Worm (Caenorhabditis elegans) whole organism, early embryonic: Measurements from ENCODE around the gene pqn-54.

Experiments used
- B0310.2 ChIP-seq: sonication (generic microtip); optimal IDR thresholded peaks from 2 replicates; lab custom pipeline; 2016; ENCODE audit warnings: mild to moderate bottlenecking, missing genetic modification characterization, missing compliant biosample characterization
- F13C5.2 ChIP-seq: sonication (generic microtip); optimal IDR thresholded peaks from 2 replicates; lab custom pipeline; 2017; ENCODE audit warnings: mild to moderate bottlenecking, missing genetic modification characterization, inconsistent platforms, missing compliant biosample characterization
- aly-1 ChIP-seq: sonication (generic microtip); optimal IDR thresholded peaks from 2 replicates; lab custom pipeline; 2016; ENCODE audit warnings: missing genetic modification characterization, missing compliant biosample characterization
- ama-1 ChIP-seq: fragments of 150-350 bp; optimal IDR thresholded peaks from 2 replicates; lab custom pipeline; 2014
- ceh-13 ChIP-seq: fragments of 200-800 bp; sonication (Bioruptor generic); optimal IDR thresholded peaks from 2 replicates; lab custom pipeline; 2018; ENCODE audit warnings: mild to moderate bottlenecking, missing genetic modification characterization, missing compliant biosample characterization
- ceh-36 ChIP-seq: sonication (generic microtip); optimal IDR thresholded peaks from 2 replicates; lab custom pipeline; 2016; ENCODE audit warnings: missing genetic modification characterization, inconsistent platforms, missing compliant biosample characterization
- ets-7 ChIP-seq: sonication (generic microtip); optimal IDR thresholded peaks from 2 replicates; lab custom pipeline; 2016; ENCODE audit warnings: missing genotype, missing genetic modification characterization, missing compliant biosample characterization
- flt-1 ChIP-seq: fragments of 200-800 bp; sonication (Bioruptor generic); IDR thresholded peaks from 2 replicates; pipeline ENCODE4 v1.3.6; 2022; ENCODE audit warnings: missing genetic modification characterization, missing compliant biosample characterization
- hmbx-1 ChIP-seq: sonication (generic microtip); optimal IDR thresholded peaks from 2 replicates; lab custom pipeline; 2016; ENCODE audit warnings: mild to moderate bottlenecking, missing genetic modification characterization, missing compliant biosample characterization
- hmg-4 ChIP-seq: fragments of 200-800 bp; sonication (Bioruptor generic); optimal IDR thresholded peaks from 2 replicates; lab custom pipeline; 2018; ENCODE audit warnings: mild to moderate bottlenecking, missing genetic modification characterization, missing compliant biosample characterization
- hnd-1 ChIP-seq: sonication (generic microtip); optimal IDR thresholded peaks from 2 replicates; lab custom pipeline; 2016; ENCODE audit warnings: missing genetic modification characterization, missing compliant biosample characterization
- pes-1 ChIP-seq: fragments of 200-800 bp; sonication (Bioruptor generic); IDR thresholded peaks from 2 replicates; pipeline ENCODE4 v1.3.6; 2022; ENCODE audit warnings: missing genetic modification reagents, missing genetic modification characterization, missing compliant biosample characterization
- scrt-1 ChIP-seq: fragments of 200-800 bp; sonication (Bioruptor generic); IDR thresholded peaks from 2 replicates; pipeline ENCODE4 v1.3.6; 2022; ENCODE audit warnings: missing genetic modification characterization, missing compliant biosample characterization
- sea-1 ChIP-seq: fragments of 200-800 bp; sonication (Bioruptor generic); conservative IDR thresholded peaks from 2 replicates; pipeline ENCODE4 v1.3.6; 2022; ENCODE audit warnings: missing genetic modification characterization, missing compliant biosample characterization
- tbx-11 ChIP-seq: fragments of 200-800 bp; sonication (Bioruptor generic); IDR thresholded peaks from 2 replicates; pipeline ENCODE4 v1.3.6; 2022; ENCODE audit warnings: missing genetic modification characterization, missing compliant biosample characterization
- tbx-37 ChIP-seq: fragments of 200-800 bp; sonication (Bioruptor generic); conservative IDR thresholded peaks from 2 replicates; pipeline ENCODE4 v1.3.6; 2022; ENCODE audit warnings: missing genetic modification reagents, missing genetic modification characterization, missing compliant biosample characterization
- tra-4 ChIP-seq: sonication (generic microtip); optimal IDR thresholded peaks from 2 replicates; lab custom pipeline; 2017; ENCODE audit warnings: missing genetic modification characterization, missing compliant biosample characterization

pqn-54 gene

ce11 chrV:1447079-1447478 lies 17.7 kb upstream of the pqn-54 start, which contains the start of gene cnc-4:
cnc-4 (plus strand) TSS chrV:1447195.
- TF ChIP-seq hmbx-1 (tag; lab: Kevin White, UChicago) (no peak), F13C5.2 (tag; lab: Kevin White, UChicago) (no peak), tbx-11 (no peak), pes-1 (GFP tag; lab: Robert Waterston, UW) (no peak), sea-1 (no peak), scrt-1 (no peak), ceh-36 (tag; lab: Kevin White, UChicago) (no peak), flt-1 (no peak), aly-1 (tag; lab: Kevin White, UChicago) (no peak), B0310.2 (tag; lab: Kevin White, UChicago) (no peak), hnd-1 (tag; lab: Kevin White, UChicago) (no peak), ets-7 (tag; lab: Kevin White, UChicago) (no peak), ama-1 (no peak), tra-4 (no peak), hmg-4 (GFP tag; lab: Kevin White, UChicago) (no peak), ceh-13 (GFP tag; lab: Kevin White, UChicago) (no peak), tbx-37 (no peak)

- TF ChIP-seq ets-7 (tag; lab: Kevin White, UChicago) (no peak), F13C5.2 (tag; lab: Kevin White, UChicago) (no peak), scrt-1 (no peak), ama-1 (no peak)
Measured at ce11 chrV:1447724-1448123, 17.1 kb upstream of the pqn-54 start, which contains the start of gene cnc-3. cnc-3 (plus strand) TSS chrV:1448004.

- TF ChIP-seq ceh-36 (tag; lab: Kevin White, UChicago): no peak
Measured at ce11 chrV:1450160-1450559, 14.6 kb upstream of the pqn-54 start, which contains the start of gene cnc-2. cnc-2 (minus strand) TSS chrV:1450183.

- TF ChIP-seq tbx-11 (no peak), F13C5.2 (tag; lab: Kevin White, UChicago) (no peak), ets-7 (tag; lab: Kevin White, UChicago) (no peak), B0310.2 (tag; lab: Kevin White, UChicago) (no peak), tbx-37 (no peak), tra-4 (no peak), aly-1 (tag; lab: Kevin White, UChicago) (no peak), ceh-13 (GFP tag; lab: Kevin White, UChicago) (no peak)
Measured at ce11 chrV:1451334-1451733, 13.5 kb upstream of the pqn-54 start, which contains the start of gene srj-23. srj-23 (plus strand) TSS chrV:1451634.

- TF ChIP-seq tra-4 (no peak), scrt-1 (no peak), pes-1 (GFP tag; lab: Robert Waterston, UW) (no peak), F13C5.2 (tag; lab: Kevin White, UChicago) (no peak), flt-1 (no peak)
Measured at ce11 chrV:1454762-1455161, 10.0 kb upstream of the pqn-54 start, which contains the start of gene chil-14. chil-14 (plus strand) TSS chrV:1455062.

- TF ChIP-seq scrt-1 (no peak), tbx-37 (no peak), F13C5.2 (tag; lab: Kevin White, UChicago) (no peak), flt-1 (no peak), aly-1 (tag; lab: Kevin White, UChicago) (no peak), hmbx-1 (tag; lab: Kevin White, UChicago) (no peak), hnd-1 (tag; lab: Kevin White, UChicago) (no peak), B0310.2 (tag; lab: Kevin White, UChicago) (no peak), hmg-4 (GFP tag; lab: Kevin White, UChicago) (no peak), ets-7 (tag; lab: Kevin White, UChicago) (no peak), ceh-36 (tag; lab: Kevin White, UChicago) (no peak), pes-1 (GFP tag; lab: Robert Waterston, UW) (no peak), tbx-11 (no peak), tra-4 (no peak), ama-1 (no peak), sea-1 (no peak), ceh-13 (GFP tag; lab: Kevin White, UChicago) (no peak)
Measured at ce11 chrV:1455280-1455679, 9.5 kb upstream of the pqn-54 start.

ce11 chrV:1456614-1457013 lies 8.2 kb upstream of the pqn-54 start:
- no peak for TF ChIP-seq hnd-1 (tag; lab: Kevin White, UChicago)
- TF ChIP-seq aly-1 (tag; lab: Kevin White, UChicago): no peak
- no peak for TF ChIP-seq ama-1
- TF ChIP-seq sea-1: no peak
- TF ChIP-seq ceh-36 (tag; lab: Kevin White, UChicago): no peak
- no peak for TF ChIP-seq ceh-13 (GFP tag; lab: Kevin White, UChicago)
- no peak for TF ChIP-seq tbx-37
- no peak for TF ChIP-seq flt-1
- no peak for TF ChIP-seq ets-7 (tag; lab: Kevin White, UChicago)
- TF ChIP-seq F13C5.2 (tag; lab: Kevin White, UChicago): no peak
- no peak for TF ChIP-seq tbx-11
- TF ChIP-seq tra-4: no peak
- no peak for TF ChIP-seq pes-1 (GFP tag; lab: Robert Waterston, UW)

ce11 chrV:1459374-1459926 lies 5.3 kb upstream of the pqn-54 start:
- TF ChIP-seq tra-4 (no peak), aly-1 (tag; lab: Kevin White, UChicago) (no peak), ets-7 (tag; lab: Kevin White, UChicago) (no peak), tbx-11 (no peak), hmg-4 (GFP tag; lab: Kevin White, UChicago) (no peak), ceh-13 (GFP tag; lab: Kevin White, UChicago) (no peak), F13C5.2 (tag; lab: Kevin White, UChicago) (no peak), tbx-37 (no peak), scrt-1 (no peak), ceh-36 (tag; lab: Kevin White, UChicago) (no peak), ama-1 (no peak), hnd-1 (tag; lab: Kevin White, UChicago) (no peak)
